2 fruit fly cellular contexts compared by ENCODE assay signal in the genomic region with DNA sequence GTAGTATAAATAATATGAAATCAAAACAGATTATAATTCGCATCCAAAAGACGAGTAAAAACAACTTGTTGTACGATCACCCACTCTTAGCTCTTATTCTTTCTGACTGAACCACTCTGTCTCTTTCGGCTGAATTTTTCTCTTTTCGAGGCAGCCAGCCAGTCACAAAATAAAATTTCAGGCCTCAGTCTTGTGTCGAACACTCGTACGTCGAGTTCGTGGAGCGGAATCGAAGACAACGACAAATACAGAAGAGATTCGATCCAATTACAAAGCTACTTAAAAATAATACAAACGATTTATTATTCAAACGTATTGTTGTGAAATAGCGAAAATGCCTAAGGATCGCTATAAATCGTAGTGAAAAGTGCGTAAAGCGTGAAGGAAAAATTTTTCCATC.
TF ChIP-seq lines count a peak whose summit lies in the region.

No protein-coding gene starts in this region.

TF ChIP-seq in whole organism, embryonic, 481 proteins besides CTCF, POLR2A, EP300 and RAD21 (continued from another document and continues in another):
- TF ChIP-seq ac (GFP tag; optimal IDR thresholded peaks at IDR 0.05; lab: Kevin White, UChicago) (no peak), CG6689 (GFP tag; IDR thresholded peaks at IDR 0.05; lab: Robert Waterston, UW) (no peak), az2 (GFP tag; optimal IDR thresholded peaks at IDR 0.05; lab: Kevin White, UChicago) (no peak), esg (GFP tag; conservative IDR thresholded peaks at IDR 0.05; lab: Robert Waterston, UW) (no peak), psq (GFP tag; optimal IDR thresholded peaks at IDR 0.05; lab: Kevin White, UChicago) (no peak), Adf1 (GFP tag; IDR thresholded peaks at IDR 0.05; lab: Robert Waterston, UW) (no peak), pnt (GFP tag; optimal IDR thresholded peaks at IDR 0.05; lab: Kevin White, UChicago) (no peak), MTF-1 (GFP tag; optimal IDR thresholded peaks at IDR 0.05; lab: Kevin White, UChicago; ENCODE audit: borderline replicate concordance) (peak; percentile 30), Hr39 (optimal IDR thresholded peaks at IDR 0.05; lab: Kevin White, UChicago) (no peak), Neu2 (GFP tag; optimal IDR thresholded peaks at IDR 0.05; lab: Kevin White, UChicago; ENCODE audit: borderline replicate concordance) (no peak), Poxn (GFP tag; IDR thresholded peaks at IDR 0.05; lab: Robert Waterston, UW) (no peak), ken (GFP tag; IDR thresholded peaks at IDR 0.05; lab: Robert Waterston, UW) (no peak; the same call in 2 of the 3 replicates), CG34422 (GFP tag; IDR thresholded peaks at IDR 0.05; lab: Robert Waterston, UW) (peak; percentile 35; the same call in 1 of the 3 replicates), Meics (GFP tag; optimal IDR thresholded peaks at IDR 0.05; lab: Kevin White, UChicago) (no peak), CG3726 (GFP tag; IDR thresholded peaks at IDR 0.05; lab: Robert Waterston, UW) (no peak), CG15601 (tag; optimal IDR thresholded peaks at IDR 0.05; lab: Kevin White, UChicago) (no peak), Jarid2 (GFP tag; optimal IDR thresholded peaks at IDR 0.05; lab: Kevin White, UChicago) (peak; percentile 95), CG7372 (GFP tag; IDR thresholded peaks at IDR 0.05; lab: Robert Waterston, UW) (no peak), chm (GFP tag; IDR thresholded peaks at IDR 0.05; lab: Robert Waterston, UW) (peak; percentile 58; the same call in 1 of the 2 replicates), dysf (GFP tag; IDR thresholded peaks at IDR 0.05; lab: Robert Waterston, UW) (no peak), CG10654 (GFP tag; optimal IDR thresholded peaks at IDR 0.05; lab: Kevin White, UChicago) (no peak), CG12071 (GFP tag; optimal IDR thresholded peaks at IDR 0.05; lab: Kevin White, UChicago) (peak; percentile 8), E2f2 (GFP tag; IDR thresholded peaks at IDR 0.05; lab: Robert Waterston, UW) (no peak), CG8944 (GFP tag; optimal IDR thresholded peaks at IDR 0.05; lab: Kevin White, UChicago) (no peak), nom (GFP tag; optimal IDR thresholded peaks at IDR 0.05; lab: Kevin White, UChicago) (peak; percentile 66), slou (GFP tag; optimal IDR thresholded peaks at IDR 0.05; lab: Kevin White, UChicago) (no peak), CG15269 (tag; optimal IDR thresholded peaks at IDR 0.05; lab: Kevin White, UChicago) (peak; percentile 46), CG2129 (GFP tag; IDR thresholded peaks at IDR 0.05; lab: Robert Waterston, UW; ENCODE audit: partially characterized antibody) (no peak), dimm (GFP tag; IDR thresholded peaks at IDR 0.05; lab: Robert Waterston, UW) (no peak), Asciz (GFP tag; optimal IDR thresholded peaks at IDR 0.05; lab: Kevin White, UChicago) (peak; percentile 13), CG12744 (GFP tag; optimal IDR thresholded peaks at IDR 0.05; lab: Kevin White, UChicago) (no peak), zen2 (GFP tag; IDR thresholded peaks at IDR 0.05; lab: Robert Waterston, UW; ENCODE audit: partially characterized antibody) (0 out of 3 replicates have a peak, but pooled peaks have one; percentile 38), CG6791 (GFP tag; IDR thresholded peaks at IDR 0.05; lab: Robert Waterston, UW; ENCODE audit: partially characterized antibody) (0 out of 3 replicates have a peak, but pooled peaks have one; percentile 48), BtbVII (GFP tag; optimal IDR thresholded peaks at IDR 0.05; lab: Kevin White, UChicago) (no peak), oc (tag; optimal IDR thresholded peaks at IDR 0.05; lab: Kevin White, UChicago) (peak; percentile 18), Mad (GFP tag; optimal IDR thresholded peaks at IDR 0.05; lab: Kevin White, UChicago) (peak; percentile 4), sim (GFP tag; IDR thresholded peaks at IDR 0.05; lab: Robert Waterston, UW) (no peak), CG7987 (GFP tag; optimal IDR thresholded peaks at IDR 0.05; lab: Kevin White, UChicago) (peak; percentile 19), twi (tag; optimal IDR thresholded peaks at IDR 0.05; lab: Kevin White, UChicago) (no peak), ewg (GFP tag; optimal IDR thresholded peaks at IDR 0.05; lab: Kevin White, UChicago) (no peak), Nf-YB (GFP tag; optimal IDR thresholded peaks at IDR 0.05; lab: Kevin White, UChicago) (peak; percentile 25), hbn (GFP tag; IDR thresholded peaks at IDR 0.05; lab: Robert Waterston, UW; ENCODE audit: partially characterized antibody) (no peak), Lhr (GFP tag; optimal IDR thresholded peaks at IDR 0.05; lab: Kevin White, UChicago) (no peak), Deaf1 (tag; optimal IDR thresholded peaks at IDR 0.05; lab: Kevin White, UChicago) (peak; percentile 43), bbx (GFP tag; IDR thresholded peaks at IDR 0.05; lab: Robert Waterston, UW; ENCODE audit: partially characterized antibody) (peak; percentile 40; the same call in 1 of the 2 replicates), dpn (GFP tag; optimal IDR thresholded peaks at IDR 0.05; lab: Kevin White, UChicago) (peak in 1 of 2 experiments; percentile 17), NFAT (GFP tag; IDR thresholded peaks at IDR 0.05; lab: Robert Waterston, UW) (no peak), ash1 (GFP tag; optimal IDR thresholded peaks at IDR 0.05; lab: Kevin White, UChicago) (no peak), tll (GFP tag; optimal IDR thresholded peaks at IDR 0.05; lab: Kevin White, UChicago) (no peak), CG4328 (GFP tag; optimal IDR thresholded peaks at IDR 0.05; lab: Kevin White, UChicago) (no peak), CG13894 (tag; optimal IDR thresholded peaks at IDR 0.05; lab: Kevin White, UChicago) (peak; percentile 34), kah (GFP tag; optimal IDR thresholded peaks at IDR 0.05; lab: Kevin White, UChicago) (no peak), chn (GFP tag; optimal IDR thresholded peaks at IDR 0.05; lab: Kevin White, UChicago) (no peak), CG4707 (GFP tag; optimal IDR thresholded peaks at IDR 0.05; lab: Kevin White, UChicago) (no peak), Vsx1 (GFP tag; optimal IDR thresholded peaks at IDR 0.05; lab: Kevin White, UChicago) (peak; percentile 31), B-H1 (GFP tag; IDR thresholded peaks at IDR 0.05; lab: Robert Waterston, UW) (no peak; the same call in 2 of the 3 replicates), CG17912 (GFP tag; optimal IDR thresholded peaks at IDR 0.05; lab: Kevin White, UChicago) (no peak), cwo (GFP tag; optimal IDR thresholded peaks at IDR 0.05; lab: Kevin White, UChicago) (no peak), sr (GFP tag; IDR thresholded peaks at IDR 0.05; lab: Robert Waterston, UW) (peak; percentile 27; the same call in 1 of the 3 replicates), crol (GFP tag; IDR thresholded peaks at IDR 0.05; lab: Robert Waterston, UW) (no peak), CG8290 (GFP tag; optimal IDR thresholded peaks at IDR 0.05; lab: Kevin White, UChicago) (no peak), CG8290 (tag; optimal IDR thresholded peaks at IDR 0.05; lab: Kevin White, UChicago) (peak in 1 of 2 experiments; percentile 59), danr (GFP tag; IDR thresholded peaks at IDR 0.05; lab: Robert Waterston, UW) (no peak)

TF ChIP-seq in whole organism, prepupa, 60 proteins besides CTCF, POLR2A, EP300 and RAD21 (continued from another document):
- TF ChIP-seq CG4318 (GFP tag; optimal IDR thresholded peaks at IDR 0.05; lab: Kevin White, UChicago) = no peak
- TF ChIP-seq CG7368 (GFP tag; optimal IDR thresholded peaks at IDR 0.05; lab: Kevin White, UChicago) = no peak
- TF ChIP-seq dac (GFP tag; optimal IDR thresholded peaks at IDR 0.05; lab: Kevin White, UChicago) = no peak
- TF ChIP-seq CG8119 (GFP tag; IDR thresholded peaks at IDR 0.05; lab: Robert Waterston, UW) = peak; percentile 30; the same call in 1 of the 3 replicates
- no peak for TF ChIP-seq lz (GFP tag; optimal IDR thresholded peaks at IDR 0.05; lab: Kevin White, UChicago)
- no peak for TF ChIP-seq Met (GFP tag; optimal IDR thresholded peaks at IDR 0.05; lab: Kevin White, UChicago)
- TF ChIP-seq cyc (GFP tag; optimal IDR thresholded peaks at IDR 0.05; lab: Kevin White, UChicago) = no peak
- no peak for TF ChIP-seq CG3032 (tag; optimal IDR thresholded peaks at IDR 0.05; lab: Kevin White, UChicago)
- TF ChIP-seq Sox14 (GFP tag; optimal IDR thresholded peaks at IDR 0.05; lab: Kevin White, UChicago) = peak; percentile 15
- no peak for TF ChIP-seq Smox (GFP tag; optimal IDR thresholded peaks at IDR 0.05; lab: Kevin White, UChicago)
- TF ChIP-seq Hr38 (GFP tag; optimal IDR thresholded peaks at IDR 0.05; lab: Kevin White, UChicago) = no peak
- peak; percentile 20 for TF ChIP-seq pdm3 (GFP tag; optimal IDR thresholded peaks at IDR 0.05; lab: Kevin White, UChicago)
- TF ChIP-seq eg (GFP tag; IDR thresholded peaks at IDR 0.05; lab: Robert Waterston, UW) = peak; percentile 41; the same call in 1 of the 3 replicates
- peak; percentile 82 for TF ChIP-seq Eip78C (GFP tag; lab: Kevin White, UChicago)
- no peak for TF ChIP-seq Ets21C (GFP tag; optimal IDR thresholded peaks at IDR 0.05; lab: Kevin White, UChicago)
- TF ChIP-seq ss (GFP tag; optimal IDR thresholded peaks at IDR 0.05; lab: Kevin White, UChicago) = peak; percentile 16 to 17
- TF ChIP-seq Hr4 (GFP tag; optimal IDR thresholded peaks at IDR 0.05; lab: Kevin White, UChicago) = no peak
- TF ChIP-seq CG3919 (GFP tag; optimal IDR thresholded peaks at IDR 0.05; lab: Kevin White, UChicago) = peak; percentile 19
- no peak for TF ChIP-seq CG8632 (GFP tag; optimal IDR thresholded peaks at IDR 0.05; lab: Kevin White, UChicago)
- TF ChIP-seq Lpt (GFP tag; optimal IDR thresholded peaks at IDR 0.05; lab: Kevin White, UChicago) = no peak
- no peak for TF ChIP-seq CG31627 (GFP tag; optimal IDR thresholded peaks at IDR 0.05; lab: Kevin White, UChicago)
- no peak for TF ChIP-seq CG6163 (GFP tag; IDR thresholded peaks at IDR 0.05; lab: Robert Waterston, UW)
- no peak for TF ChIP-seq CG11902 (GFP tag; optimal IDR thresholded peaks at IDR 0.05; lab: Kevin White, UChicago)
- TF ChIP-seq Blimp-1 (GFP tag; optimal IDR thresholded peaks at IDR 0.05; lab: Kevin White, UChicago) = no peak
- peak; percentile 32 for TF ChIP-seq Sox102F (GFP tag; optimal IDR thresholded peaks at IDR 0.05; lab: Kevin White, UChicago)
- TF ChIP-seq topi (GFP tag; optimal IDR thresholded peaks at IDR 0.05; lab: Kevin White, UChicago) = peak; percentile 10
- no peak for TF ChIP-seq CG11762 (GFP tag; optimal IDR thresholded peaks at IDR 0.05; lab: Kevin White, UChicago; ENCODE audit: insufficient read depth)
- no peak for TF ChIP-seq CG32006 (GFP tag; optimal IDR thresholded peaks at IDR 0.05; lab: Kevin White, UChicago)
- TF ChIP-seq fd59A (GFP tag; optimal IDR thresholded peaks at IDR 0.05; lab: Kevin White, UChicago) = no peak
- peak; percentile 17 for TF ChIP-seq esn (GFP tag; optimal IDR thresholded peaks at IDR 0.05; lab: Kevin White, UChicago)
- TF ChIP-seq CG34406 (GFP tag; optimal IDR thresholded peaks at IDR 0.05; lab: Kevin White, UChicago) = no peak
- TF ChIP-seq fkh (GFP tag; optimal IDR thresholded peaks at IDR 0.05; lab: Kevin White, UChicago) = no peak
- TF ChIP-seq svp (GFP tag; lab: Kevin White, UChicago) = no peak
- TF ChIP-seq Ets96B (tag; optimal IDR thresholded peaks at IDR 0.05; lab: Kevin White, UChicago) = peak; percentile 9
- TF ChIP-seq net (GFP tag; optimal IDR thresholded peaks at IDR 0.05; lab: Kevin White, UChicago) = no peak
- TF ChIP-seq Eip93F (GFP tag; optimal IDR thresholded peaks at IDR 0.05; lab: Kevin White, UChicago) = peak; percentile 6
- no peak for TF ChIP-seq CG16779 (tag; optimal IDR thresholded peaks at IDR 0.05; lab: Kevin White, UChicago)
- no peak for TF ChIP-seq OdsH (GFP tag; optimal IDR thresholded peaks at IDR 0.05; lab: Kevin White, UChicago)
TF ChIP-seq in whole organism, prepupa: peak in this region for 19.
